Fruit fly (Drosophila melanogaster) whole organism, wandering third instar larva: ENCODE data around the gene CG17726.

Source experiments
- Jra ChIP-seq: sonication (Bioruptor generic); optimal IDR thresholded peaks from 2 replicates; lab custom pipeline; 2016; ENCODE audit warnings: missing biosample characterization, missing genetic modification characterization
- OdsH ChIP-seq: fragments of 200-800 bp; sonication (Bioruptor generic); optimal IDR thresholded peaks from 2 replicates; lab custom pipeline; 2016; ENCODE audit warnings: missing biosample characterization, mild to moderate bottlenecking, missing genetic modification characterization
- ey ChIP-seq: fragments of 200-800 bp; sonication (Bioruptor generic); optimal IDR thresholded peaks from 2 replicates; lab custom pipeline; 2016; ENCODE audit warnings: missing biosample characterization, missing genetic modification characterization
- psq ChIP-seq: fragments of 200-800 bp; sonication (Bioruptor generic); optimal IDR thresholded peaks from 3 replicates; lab custom pipeline; 2017; ENCODE audit warnings: missing biosample characterization, mild to moderate bottlenecking, missing genetic modification characterization, moderate library complexity

DNA sequence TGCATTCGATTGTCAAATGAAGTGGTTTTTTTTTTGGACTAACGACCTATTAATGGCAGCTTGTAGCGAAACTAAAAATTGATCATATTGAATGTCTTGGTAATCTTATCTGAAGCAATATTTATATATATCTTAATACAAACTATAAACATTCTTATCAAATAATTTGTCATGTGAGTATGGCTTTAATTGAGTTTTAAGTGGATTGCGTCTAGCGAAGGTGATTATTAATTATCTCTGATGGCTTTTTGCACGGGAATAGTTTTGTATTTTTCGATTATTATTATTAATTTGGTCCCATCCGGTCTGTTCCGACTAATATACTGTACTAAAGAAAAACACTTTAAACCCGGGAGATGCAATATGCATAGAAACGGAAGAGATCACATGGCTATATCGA lies 20.3 kb downstream of the CG17726 start:
- TF ChIP-seq OdsH (GFP tag; lab: Kevin White, UChicago): no peak
- no peak for TF ChIP-seq ey (GFP tag; lab: Kevin White, UChicago)
- TF ChIP-seq Jra (GFP tag; lab: Kevin White, UChicago): no peak
- TF ChIP-seq psq (GFP tag; lab: Kevin White, UChicago): no peak
